Worm (Caenorhabditis elegans) whole organism, L4/young adult: Measurements from ENCODE around the gene wrt-5.
A peak's percentile ranks its signal among the peaks of the same experiment; 100 is the strongest.

Experiments
- W03F9.2 ChIP-seq: fragments of 150-350 bp; optimal IDR thresholded peaks from 2 replicates; lab custom pipeline; 2014; ENCODE audit warnings: missing biosample characterization, missing genetic modification characterization
- dao-5 ChIP-seq: sonication (generic microtip); optimal IDR thresholded peaks from 2 replicates; lab custom pipeline; 2016; ENCODE audit warnings: missing genotype, missing genetic modification characterization, moderate library complexity, missing compliant biosample characterization
- him-1 ChIP-seq: sonication (generic microtip); optimal IDR thresholded peaks from 2 replicates; lab custom pipeline; 2016; ENCODE audit warnings: missing genotype, missing genetic modification reagents, missing genetic modification characterization, missing compliant biosample characterization

The wrt-5 gene

ce11 chrIV:4033490-4033889 is 17.9 kb downstream of the wrt-5 start:
- TF ChIP-seq dao-5 (no peak), W03F9.2 (tag; lab: Kevin White, UChicago) (no peak), him-1 (tag; lab: Kevin White, UChicago) (no peak)

DNA sequence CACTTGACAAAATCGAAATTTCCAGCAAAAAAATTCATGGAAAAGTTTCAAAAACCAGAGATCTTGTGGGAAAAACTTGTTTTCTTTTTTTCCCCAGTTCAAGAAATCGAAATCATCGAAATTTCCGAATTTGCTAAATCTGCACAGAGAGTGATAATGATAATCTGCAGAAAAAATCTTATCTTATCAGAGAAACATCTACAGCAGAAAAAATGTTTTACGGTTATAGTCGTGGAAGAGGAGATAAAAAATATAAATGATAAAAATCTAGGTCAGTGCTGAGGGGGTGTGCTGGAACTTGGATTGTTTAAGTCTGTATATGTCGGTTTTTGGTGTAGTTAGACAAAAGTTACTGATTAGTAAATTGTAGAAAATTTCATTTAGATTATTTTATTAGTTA is 19.1 kb downstream of the wrt-5 start:
- TF ChIP-seq dao-5 (no peak), him-1 (tag; lab: Kevin White, UChicago) (no peak), W03F9.2 (tag; lab: Kevin White, UChicago) (no peak)

DNA sequence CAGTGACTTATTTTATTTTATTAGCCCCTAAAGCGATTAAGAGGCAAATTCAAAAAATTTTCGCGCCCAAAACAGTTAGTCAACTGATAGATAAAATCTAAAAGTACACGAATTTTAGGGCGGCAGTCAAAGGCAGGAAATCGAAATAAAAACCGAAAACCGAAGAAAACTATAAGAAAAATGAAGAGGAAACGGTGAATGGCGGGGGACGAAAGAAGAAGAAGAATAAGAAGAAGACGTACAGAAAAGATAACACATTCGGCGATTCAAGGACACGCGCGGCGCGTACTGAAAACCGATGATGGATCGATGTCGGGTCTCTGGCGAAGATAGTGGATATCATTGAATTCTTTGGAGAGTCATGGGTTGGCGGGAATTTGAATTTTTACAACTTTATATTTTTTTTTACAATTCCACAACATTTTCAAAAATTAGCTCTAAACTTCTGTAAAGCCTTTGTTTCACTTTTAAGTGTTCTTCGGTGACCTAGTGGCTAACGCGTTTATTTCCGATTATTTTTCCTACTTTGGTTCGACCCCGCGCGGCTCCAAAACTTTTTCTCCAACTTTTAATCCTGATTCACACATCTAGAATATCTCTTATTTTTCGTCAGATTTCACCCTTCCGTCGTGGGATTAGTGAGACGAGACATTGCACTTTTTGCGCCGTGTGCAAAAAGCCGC is 20.4 kb downstream of the wrt-5 start:
- TF ChIP-seq W03F9.2 (tag; lab: Kevin White, UChicago) (no peak), him-1 (tag; lab: Kevin White, UChicago) (no peak), dao-5 (no peak)

ce11 chrIV:4029288-4029687 is 22.2 kb downstream of the wrt-5 start:
- TF ChIP-seq him-1 (tag; lab: Kevin White, UChicago) (no peak), dao-5 (no peak), W03F9.2 (tag; lab: Kevin White, UChicago) (no peak)

- no peak for TF ChIP-seq him-1 (tag; lab: Kevin White, UChicago)
- no peak for TF ChIP-seq dao-5
- no peak for TF ChIP-seq W03F9.2 (tag; lab: Kevin White, UChicago)
These were observed 23.3 kb downstream of the wrt-5 start for ce11 chrIV:4028177-4028576.

- no peak for TF ChIP-seq him-1 (tag; lab: Kevin White, UChicago)
- no peak for TF ChIP-seq dao-5
- no peak for TF ChIP-seq W03F9.2 (tag; lab: Kevin White, UChicago)
These were observed 24.1 kb downstream of the wrt-5 start for ce11 chrIV:4027106-4027888.

- TF ChIP-seq W03F9.2 (tag; lab: Kevin White, UChicago) (peak; percentile 12), dao-5 (no peak)
These were observed 25.5 kb downstream of the wrt-5 start for ce11 chrIV:4025923-4026322.

- TF ChIP-seq dao-5 (no peak), W03F9.2 (tag; lab: Kevin White, UChicago) (no peak), him-1 (tag; lab: Kevin White, UChicago) (no peak)
These were observed 27.1 kb downstream of the wrt-5 start for ce11 chrIV:4024159-4025004.

ce11 chrIV:4021847-4022780 is 29.3 kb downstream of the wrt-5 start:
- TF ChIP-seq dao-5 = no peak
- no peak for TF ChIP-seq W03F9.2 (tag; lab: Kevin White, UChicago)
- TF ChIP-seq him-1 (tag; lab: Kevin White, UChicago) = no peak

DNA sequence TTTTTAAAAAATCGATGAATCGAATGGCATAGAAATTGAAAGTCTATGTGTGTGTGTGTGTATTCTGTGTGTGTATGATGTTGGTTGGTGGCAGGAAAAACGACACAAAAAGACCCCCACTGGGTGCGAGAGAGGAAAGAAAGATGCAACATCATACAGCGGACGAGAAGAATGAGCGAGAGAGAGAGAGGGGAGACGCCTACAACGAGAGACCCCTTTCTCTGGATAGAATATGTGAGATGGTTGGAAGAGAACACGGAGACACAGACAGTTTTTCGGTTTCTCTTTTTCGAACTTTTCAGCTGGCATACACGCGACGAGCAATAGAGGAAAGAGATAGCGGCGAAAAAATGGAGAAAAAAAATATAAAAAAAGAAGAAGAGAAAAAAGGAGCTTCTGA is 31.6 kb downstream of the wrt-5 start:
- no peak for TF ChIP-seq W03F9.2 (tag; lab: Kevin White, UChicago)
- TF ChIP-seq him-1 (tag; lab: Kevin White, UChicago) = peak; percentile 81

DNA sequence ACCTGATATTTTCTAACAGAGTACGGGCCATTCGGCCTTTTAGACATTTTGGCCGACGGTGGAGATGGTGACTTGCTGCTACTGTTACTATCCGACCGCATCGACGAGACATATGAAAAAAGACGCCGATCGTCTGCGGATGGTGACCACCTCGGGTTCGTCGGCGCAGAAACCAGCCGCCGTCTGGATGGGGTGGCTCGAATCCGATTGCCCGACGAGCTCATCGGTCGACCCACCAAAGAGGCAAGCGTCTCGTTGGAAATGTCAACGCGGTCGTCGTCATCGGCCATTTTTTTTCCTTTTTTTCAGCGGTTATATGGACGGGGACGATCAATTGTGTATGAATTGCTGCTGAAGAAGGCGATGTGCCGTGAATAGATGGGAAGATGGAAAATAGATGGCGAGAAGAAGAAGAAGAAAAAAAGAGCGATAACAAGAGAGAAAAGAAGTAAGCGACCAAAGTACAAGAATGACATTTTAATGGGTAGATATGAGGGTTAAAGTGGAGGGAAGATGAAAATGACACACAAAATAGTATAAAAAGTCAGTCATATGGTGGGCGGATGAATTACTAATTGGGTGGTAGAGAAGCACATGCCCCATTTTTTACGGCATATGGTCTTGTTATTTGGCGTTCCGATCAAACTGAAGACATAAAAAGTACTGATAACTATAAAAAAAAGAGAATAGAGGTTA is 32.6 kb downstream of the wrt-5 start:
- TF ChIP-seq W03F9.2 (tag; lab: Kevin White, UChicago) (no peak), him-1 (tag; lab: Kevin White, UChicago) (no peak), dao-5 (no peak)

DNA sequence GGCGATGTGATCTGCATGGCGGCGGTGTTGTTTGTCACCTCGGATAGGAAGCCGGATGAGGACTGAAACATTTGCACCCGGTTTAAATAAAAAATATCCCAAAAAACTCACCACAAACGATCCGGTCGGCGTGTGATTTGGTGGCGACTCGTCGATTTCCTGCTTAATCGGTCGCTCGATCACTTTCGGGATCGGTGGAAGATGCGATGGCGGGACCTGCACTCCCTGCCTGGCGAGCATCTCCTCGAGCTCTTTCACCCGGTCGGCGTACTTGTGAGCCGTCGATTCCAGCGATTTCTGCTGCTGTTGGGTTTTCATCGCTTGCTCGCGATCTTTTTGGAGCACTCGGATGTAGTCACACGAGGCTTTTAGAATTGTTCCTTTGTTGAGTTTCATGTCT is 34.7 kb downstream of the wrt-5 start:
- TF ChIP-seq him-1 (tag; lab: Kevin White, UChicago) (no peak), dao-5 (no peak), W03F9.2 (tag; lab: Kevin White, UChicago) (no peak)
